Worm (Caenorhabditis elegans) whole organism, L4 larva: Measurements from ENCODE around the gene C08F8.2.

Experiments
- F26F4.8 ChIP-seq: fragments of 200-800 bp; sonication (Bioruptor generic); conservative IDR thresholded peaks from 2 replicates; pipeline ENCODE4 v1.3.6; 2022; ENCODE audit warnings: missing genetic modification characterization, missing compliant biosample characterization
- F37D6.2 ChIP-seq: sonication (generic microtip); optimal IDR thresholded peaks from 2 replicates; lab custom pipeline; 2016; ENCODE audit warnings: mild to moderate bottlenecking, missing genetic modification characterization, missing compliant biosample characterization
- F44E2.7 ChIP-seq: fragments of 200-800 bp; sonication (Bioruptor generic); IDR thresholded peaks from 2 replicates; pipeline ENCODE4 v2.1.2; 2022; ENCODE audit warnings: missing genetic modification characterization, missing compliant biosample characterization
- T26A8.4 ChIP-seq: fragments of 200-800 bp; sonication (Bioruptor generic); IDR thresholded peaks from 2 replicates; pipeline ENCODE4 v1.3.6; 2022; ENCODE audit warnings: missing genetic modification characterization, missing compliant biosample characterization
- Y75B8A.6 ChIP-seq: fragments of 200-800 bp; sonication (Bioruptor generic); IDR thresholded peaks from 2 replicates; pipeline ENCODE4 v1.3.6; 2022; ENCODE audit warnings: missing genetic modification reagents, missing genetic modification characterization, missing compliant biosample characterization
- ZK337.2 ChIP-seq: fragments of 200-800 bp; sonication (Bioruptor generic); IDR thresholded peaks from 2 replicates; pipeline ENCODE4 v1.3.6; 2022; ENCODE audit warnings: missing genetic modification reagents, missing genetic modification characterization, missing compliant biosample characterization
- ZK546.5 ChIP-seq, 2 experiments: sonication (generic microtip); optimal IDR thresholded peaks; 2 replicates each; lab custom pipeline; 2017; ENCODE audit warnings: missing biosample characterization in 2 of 2, missing genetic modification characterization in 2 of 2
- aha-1 ChIP-seq: fragments of 150-350 bp; peaks from one replicate; lab custom pipeline; 2014; ENCODE audit warnings: missing biosample characterization, missing genetic modification characterization
- aly-2 ChIP-seq: sonication (generic microtip); optimal IDR thresholded peaks from 2 replicates; lab custom pipeline; 2018; ENCODE audit warnings: missing biosample characterization, missing genetic modification characterization
- ama-1 ChIP-seq: fragments of 150-350 bp; optimal IDR thresholded peaks from 2 replicates; lab custom pipeline; 2014; ENCODE audit warnings: inconsistent platforms, mixed read lengths
- attf-4 ChIP-seq: sonication (generic microtip); optimal IDR thresholded peaks from 3 replicates; lab custom pipeline; 2017; ENCODE audit warnings: missing biosample characterization, missing genetic modification characterization
- ceh-20 ChIP-seq: fragments of 200-800 bp; sonication (Bioruptor generic); IDR thresholded peaks from 2 replicates; pipeline ENCODE4 v1.3.6; 2022; ENCODE audit warnings: missing genetic modification reagents, missing genetic modification characterization, missing compliant biosample characterization
- ceh-44 ChIP-seq: fragments of 200-800 bp; sonication (Bioruptor generic); IDR thresholded peaks from 2 replicates; pipeline ENCODE4 v1.3.6; 2022; ENCODE audit warnings: missing genetic modification reagents, missing genetic modification characterization, missing compliant biosample characterization
- ces-1 ChIP-seq: fragments of 150-350 bp; sonication (generic microtip); optimal IDR thresholded peaks from 4 replicates; lab custom pipeline; 2014; ENCODE audit warnings: missing biosample characterization, missing genetic modification reagents, missing genetic modification characterization
- cey-2 ChIP-seq: sonication (generic microtip); optimal IDR thresholded peaks from 3 replicates; lab custom pipeline; 2017; ENCODE audit warnings: missing genetic modification characterization, mild to moderate bottlenecking, missing compliant biosample characterization, antibody characterized with exemption, borderline replicate concordance; ENCODE audit not compliant: insufficient read depth
- daf-12 ChIP-seq: fragments of 150-350 bp; optimal IDR thresholded peaks from 2 replicates; lab custom pipeline; 2014; ENCODE audit warnings: missing biosample characterization, missing genetic modification reagents, missing genetic modification characterization
- dmd-6 ChIP-seq: fragments of 200-800 bp; sonication (Bioruptor generic); IDR thresholded peaks from 2 replicates; pipeline ENCODE4 v1.3.6; 2022; ENCODE audit warnings: missing genetic modification reagents, missing genetic modification characterization, missing compliant biosample characterization
- duxl-1 ChIP-seq: sonication (generic microtip); optimal IDR thresholded peaks from 2 replicates; lab custom pipeline; 2016; ENCODE audit warnings: mild to moderate bottlenecking, missing genetic modification characterization, moderate library complexity, missing compliant biosample characterization; ENCODE audit not compliant: poor library complexity
- dve-1 ChIP-seq: sonication (generic microtip); optimal IDR thresholded peaks from 2 replicates; lab custom pipeline; 2017; ENCODE audit warnings: antibody characterized with exemption, mild to moderate bottlenecking, missing genetic modification characterization, missing compliant biosample characterization; ENCODE audit not compliant: insufficient read depth
- egl-27 ChIP-seq: sonication (generic microtip); optimal IDR thresholded peaks from 3 replicates; lab custom pipeline; 2017; ENCODE audit warnings: missing biosample characterization, missing genetic modification reagents, missing genetic modification characterization
- fos-1 ChIP-seq: fragments of 150-350 bp; optimal IDR thresholded peaks from 2 replicates; lab custom pipeline; 2014; ENCODE audit warnings: missing biosample characterization, missing genetic modification characterization
- gei-8 ChIP-seq: fragments of 200-800 bp; sonication (Bioruptor generic); optimal IDR thresholded peaks from 2 replicates; lab custom pipeline; 2018; ENCODE audit warnings: mild to moderate bottlenecking, missing genetic modification characterization, missing compliant biosample characterization
- hif-1 ChIP-seq, 2 experiments: sonication (generic microtip); optimal IDR thresholded peaks; 2 replicates each; lab custom pipeline; 2016 to 2017; ENCODE audit warnings: missing compliant biosample characterization in 2 of 2, missing genetic modification characterization in 2 of 2, missing genetic modification reagents in 2 of 2, missing genotype in 2 of 2, mild to moderate bottlenecking in 1 of 2
- hlh-11 ChIP-seq: fragments of 200-800 bp; sonication (Bioruptor generic); optimal IDR thresholded peaks from 2 replicates; lab custom pipeline; 2018; ENCODE audit warnings: mild to moderate bottlenecking, missing genetic modification characterization, missing compliant biosample characterization
- hlh-30 ChIP-seq: sonication (generic microtip); optimal IDR thresholded peaks from 2 replicates; lab custom pipeline; 2017; ENCODE audit warnings: antibody characterized with exemption, mild to moderate bottlenecking, missing genetic modification characterization, missing compliant biosample characterization; ENCODE audit not compliant: insufficient read depth
- hmg-1.1 ChIP-seq: fragments of 200-800 bp; sonication (Bioruptor generic); IDR thresholded peaks from 2 replicates; pipeline ENCODE4 v1.3.6; 2022; ENCODE audit warnings: missing genetic modification reagents, missing genetic modification characterization, missing compliant biosample characterization
- jun-1 ChIP-seq: fragments of 150-350 bp; optimal IDR thresholded peaks from 2 replicates; lab custom pipeline; 2014; ENCODE audit warnings: missing biosample characterization, missing genetic modification reagents, missing genetic modification characterization
- lin-1 ChIP-seq: fragments of 200-800 bp; sonication (Bioruptor generic); IDR thresholded peaks from 2 replicates; pipeline ENCODE4 v1.3.6; 2022; ENCODE audit warnings: missing genetic modification reagents, missing genetic modification characterization, missing compliant biosample characterization
- lin-15B ChIP-seq: fragments of 150-350 bp; sonication (generic microtip); optimal IDR thresholded peaks from 3 replicates; lab custom pipeline; 2014; ENCODE audit warnings: missing biosample characterization, missing genetic modification characterization
- lin-38 ChIP-seq: fragments of 200-800 bp; sonication (Bioruptor generic); IDR thresholded peaks from 2 replicates; pipeline ENCODE4 v1.3.6; 2022; ENCODE audit warnings: missing genetic modification reagents, missing genetic modification characterization, missing compliant biosample characterization
- lin-39 ChIP-seq: fragments of 150-350 bp; optimal IDR thresholded peaks from 2 replicates; lab custom pipeline; 2014; ENCODE audit warnings: missing biosample characterization, missing genetic modification reagents, missing genetic modification characterization
- lir-3 ChIP-seq: sonication (generic microtip); optimal IDR thresholded peaks from 2 replicates; lab custom pipeline; 2016; ENCODE audit warnings: mild to moderate bottlenecking, missing genetic modification characterization, missing compliant biosample characterization
- lsy-2 ChIP-seq, 2 experiments: fragments of 150-350 bp in 1 of 2; sonication (generic microtip) in 1 of 2; optimal IDR thresholded peaks; 2 replicates each; lab custom pipeline; 2014 to 2017; ENCODE audit warnings: missing biosample characterization in 2 of 2, missing genetic modification characterization in 2 of 2
- madf-5 ChIP-seq, 2 experiments: fragments of 200-800 bp; sonication (Bioruptor generic); IDR thresholded peaks; 2 replicates each; pipeline ENCODE4 v1.3.6; 2022; ENCODE audit warnings: missing compliant biosample characterization in 2 of 2, missing genetic modification characterization in 2 of 2
- nhr-11 ChIP-seq: fragments of 150-350 bp; optimal IDR thresholded peaks from 2 replicates; lab custom pipeline; 2014; ENCODE audit warnings: missing biosample characterization, missing genetic modification characterization
- nhr-237 ChIP-seq: sonication (generic microtip); optimal IDR thresholded peaks from 2 replicates; lab custom pipeline; 2017; ENCODE audit warnings: missing biosample characterization, missing genetic modification characterization
- nhr-41 ChIP-seq: fragments of 200-800 bp; sonication (Bioruptor generic); IDR thresholded peaks from 2 replicates; pipeline ENCODE4 v1.3.6; 2022; ENCODE audit warnings: missing genetic modification reagents, missing genetic modification characterization, missing compliant biosample characterization
- nhr-42 ChIP-seq: fragments of 200-800 bp; sonication (Bioruptor generic); IDR thresholded peaks from 2 replicates; pipeline ENCODE4 v1.3.6; 2022; ENCODE audit warnings: missing genetic modification characterization, missing compliant biosample characterization
- nhr-76 ChIP-seq: fragments of 150-350 bp; optimal IDR thresholded peaks from 2 replicates; lab custom pipeline; 2014; ENCODE audit warnings: missing biosample characterization, missing genetic modification characterization
- pha-4 ChIP-seq, 2 experiments: fragments of 150-350 bp in 1 of 2; fragments of 200-800 bp in 1 of 2; sonication (Bioruptor generic) in 1 of 2; IDR thresholded peaks in 1 of 2; optimal IDR thresholded peaks in 1 of 2; 2 replicates each; pipeline versions ENCODE4 v1.3.6 to Lab custom; 2014 to 2022; ENCODE audit warnings: missing genetic modification characterization in 2 of 2, missing genetic modification reagents in 2 of 2, missing biosample characterization in 1 of 2, missing compliant biosample characterization in 1 of 2
- sdz-12 ChIP-seq: fragments of 200-800 bp; sonication (Bioruptor generic); optimal IDR thresholded peaks from 2 replicates; lab custom pipeline; 2018; ENCODE audit warnings: mild to moderate bottlenecking, missing genetic modification characterization, missing compliant biosample characterization
- snpc-4 ChIP-seq: fragments of 150-350 bp; optimal IDR thresholded peaks from 2 replicates; lab custom pipeline; 2014; ENCODE audit warnings: missing biosample characterization, missing genetic modification characterization
- tag-97 ChIP-seq: fragments of 200-800 bp; sonication (Bioruptor generic); IDR thresholded peaks from 2 replicates; pipeline ENCODE4 v1.3.6; 2022; ENCODE audit warnings: missing genetic modification characterization, missing compliant biosample characterization
- unc-130 ChIP-seq: sonication (generic microtip); optimal IDR thresholded peaks from 2 replicates; lab custom pipeline; 2016; ENCODE audit warnings: missing genetic modification reagents, missing genetic modification characterization, missing compliant biosample characterization
- unc-62 ChIP-seq, 3 experiments: fragments of 150-350 bp in 1 of 3; sonication (generic microtip); optimal IDR thresholded peaks in 2 of 3; peaks in 1 of 3; 1 replicate in 1 of 3; 2 replicates in 2 of 3; lab custom pipeline; 2014 to 2017; ENCODE audit warnings: missing biosample characterization in 3 of 3, missing genetic modification characterization in 3 of 3, missing genetic modification reagents in 3 of 3, missing genotype in 1 of 3
- zfp-2 ChIP-seq: sonication (generic microtip); optimal IDR thresholded peaks from 2 replicates; lab custom pipeline; 2016; ENCODE audit warnings: mild to moderate bottlenecking, missing genetic modification characterization, missing compliant biosample characterization
- zip-11 ChIP-seq: fragments of 200-800 bp; sonication (Bioruptor generic); IDR thresholded peaks from 2 replicates; pipeline ENCODE4 v1.3.6; 2022; ENCODE audit warnings: missing genetic modification characterization, missing compliant biosample characterization
- zip-2 ChIP-seq: fragments of 150-350 bp; optimal IDR thresholded peaks from 2 replicates; lab custom pipeline; 2014; ENCODE audit warnings: missing biosample characterization, missing genetic modification characterization
- ztf-11 ChIP-seq: fragments of 150-350 bp; optimal IDR thresholded peaks from 2 replicates; lab custom pipeline; 2014; ENCODE audit warnings: missing biosample characterization, missing genetic modification characterization

The C08F8.2 gene

ce11 chrIV:11149454-11150163 lies 1.2 kb upstream of the C08F8.2 start, which contains the start of the genes F01G4.6 and pfd-1 (continued):
- TF ChIP-seq hlh-11, result peak; percentile 92
- TF ChIP-seq ceh-44 (GFP tag; lab: Robert Waterston, UW), result no peak
- TF ChIP-seq lir-3, result no peak
- TF ChIP-seq hif-1 (tag; optimal IDR thresholded peaks at IDR 0.05; lab: Kevin White, UChicago), result peak; percentile 29 to 89
- TF ChIP-seq ceh-20 (GFP tag; lab: Robert Waterston, UW), result peak; percentile 89
- TF ChIP-seq dmd-6, result peak; percentile 90
- TF ChIP-seq zip-11 (GFP tag; lab: Robert Waterston, UW), result no peak
- TF ChIP-seq nhr-41, result no peak
- no peak for TF ChIP-seq tag-97 (GFP tag; lab: Robert Waterston, UW)
- no peak for TF ChIP-seq daf-12 (tag; lab: Kevin White, UChicago)
- TF ChIP-seq zfp-2, result peak; percentile 97
- peak; percentile 24 for TF ChIP-seq unc-130 (GFP tag; lab: Kevin White, UChicago)
- TF ChIP-seq lsy-2 (tag; optimal IDR thresholded peaks at IDR 0.05; lab: Kevin White, UChicago), result peak; percentile 96 to 99
- TF ChIP-seq ztf-11, result no peak
- no peak for TF ChIP-seq attf-4 (tag; lab: Kevin White, UChicago)
- peak in 1 of 2 experiments; percentile 21 for TF ChIP-seq unc-62 (GFP tag; optimal IDR thresholded peaks at IDR 0.05 in 1 of 2; lab: Kevin White, UChicago)
- TF ChIP-seq unc-62 (tag; optimal IDR thresholded peaks at IDR 0.05; lab: Kevin White, UChicago), result no peak
- TF ChIP-seq lin-15B (tag; lab: Kevin White, UChicago), result no peak
- peak; percentile 76 for TF ChIP-seq duxl-1 (tag; lab: Kevin White, UChicago)
- no peak for TF ChIP-seq ZK337.2 (GFP tag; lab: Robert Waterston, UW)
- peak; percentile 85 for TF ChIP-seq pha-4 (GFP tag; IDR thresholded peaks at IDR 0.05; lab: Robert Waterston, UW)
- TF ChIP-seq pha-4 (tag; optimal IDR thresholded peaks at IDR 0.05; lab: Kevin White, UChicago), result peak; percentile 74
- no peak for TF ChIP-seq aly-2
- TF ChIP-seq hmg-1.1, result peak; percentile 87
- peak; percentile 79 for TF ChIP-seq F37D6.2 (tag; lab: Kevin White, UChicago)
- TF ChIP-seq jun-1 (tag; lab: Kevin White, UChicago), result peak; percentile 83
- TF ChIP-seq F26F4.8, result no peak
- peak; percentile 99 for TF ChIP-seq dve-1
- peak; percentile 42 for TF ChIP-seq zip-2 (tag; lab: Kevin White, UChicago)
- TF ChIP-seq nhr-11 (tag; lab: Kevin White, UChicago), result peak; percentile 92
- TF ChIP-seq ces-1, result peak; percentile 24
- TF ChIP-seq F44E2.7 (GFP tag; lab: Robert Waterston, UW), result no peak
- peak; percentile 90 for TF ChIP-seq lin-1 (GFP tag; lab: Robert Waterston, UW)
- TF ChIP-seq snpc-4, result no peak
- peak; percentile 53 for TF ChIP-seq nhr-76
- no peak for TF ChIP-seq nhr-237 (tag; lab: Kevin White, UChicago)
- TF ChIP-seq T26A8.4 (GFP tag; lab: Robert Waterston, UW), result peak; percentile 89
- 0 out of 2 replicates have a peak, but pooled peaks have one; percentile 47 for TF ChIP-seq Y75B8A.6 (GFP tag; lab: Robert Waterston, UW)
- TF ChIP-seq ama-1, result peak; percentile 53
- TF ChIP-seq ZK546.5 (tag; optimal IDR thresholded peaks at IDR 0.05; lab: Kevin White, UChicago), result peak; percentile 99
- TF ChIP-seq egl-27 (tag; lab: Kevin White, UChicago), result no peak
- TF ChIP-seq lin-38, result peak; percentile 84
- peak; percentile 93 for TF ChIP-seq aha-1 (tag; lab: Kevin White, UChicago)
- no peak for TF ChIP-seq fos-1 (tag; lab: Kevin White, UChicago)
- TF ChIP-seq madf-5 (GFP tag; IDR thresholded peaks at IDR 0.05; lab: Robert Waterston, UW), result no peak
- no peak for TF ChIP-seq cey-2
- TF ChIP-seq sdz-12, result peak; percentile 30
- TF ChIP-seq nhr-42 (GFP tag; lab: Robert Waterston, UW), result 0 out of 2 replicates have a peak, but pooled peaks have one; percentile 11
- no peak for TF ChIP-seq lin-39
- peak; percentile 45 for TF ChIP-seq gei-8 (GFP tag; lab: Kevin White, UChicago)
- peak; percentile 89 for TF ChIP-seq hlh-30 (tag; lab: Kevin White, UChicago)
